Worm (Caenorhabditis elegans): ENCODE measurements around the gene spat-2.

The spat-2 gene

ce11 chrIII:11064576-11064975 lies 27.8 kb downstream of the spat-2 start:
- TF ChIP-seq nhr-77 (tag; optimal IDR thresholded peaks at IDR 0.05) = no peak
- no peak for TF ChIP-seq nhr-28 (tag; optimal IDR thresholded peaks at IDR 0.05)
- TF ChIP-seq pqm-1 (tag; optimal IDR thresholded peaks at IDR 0.05) = no peak
- no peak for TF ChIP-seq R02D3.7 (tag; optimal IDR thresholded peaks at IDR 0.05)
- no peak for TF ChIP-seq nhr-237 (tag; optimal IDR thresholded peaks at IDR 0.05)
- TF ChIP-seq elt-2 (tag; optimal IDR thresholded peaks at IDR 0.05) = no peak
- no peak for TF ChIP-seq mml-1 (tag; optimal IDR thresholded peaks at IDR 0.05)
- TF ChIP-seq ceh-82 (tag; optimal IDR thresholded peaks at IDR 0.05) = no peak
- no peak for TF ChIP-seq nfya-1 (tag; optimal IDR thresholded peaks at IDR 0.05; ENCODE audit: insufficient read depth)
- no peak for TF ChIP-seq nhr-67 (tag; optimal IDR thresholded peaks at IDR 0.05)
- no peak for TF ChIP-seq mdl-1 (tag; optimal IDR thresholded peaks at IDR 0.05)
- no peak for TF ChIP-seq skn-1 (tag; optimal IDR thresholded peaks at IDR 0.05)
- TF ChIP-seq zag-1 (tag; optimal IDR thresholded peaks at IDR 0.05) = no peak
- TF ChIP-seq sea-2 (GFP tag; optimal IDR thresholded peaks at IDR 0.05) = no peak
- TF ChIP-seq fkh-10 (GFP tag; optimal IDR thresholded peaks at IDR 0.05) = no peak

- TF ChIP-seq ZK546.5 (tag; optimal IDR thresholded peaks at IDR 0.05) = no peak
- no peak for TF ChIP-seq mml-1 (tag; optimal IDR thresholded peaks at IDR 0.05)
- TF ChIP-seq elt-2 (tag; optimal IDR thresholded peaks at IDR 0.05) = peak; percentile 40
- no peak for TF ChIP-seq fkh-10 (GFP tag; optimal IDR thresholded peaks at IDR 0.05)
- TF ChIP-seq fos-1 (tag; optimal IDR thresholded peaks at IDR 0.05) = no peak
- TF ChIP-seq lsy-12 (tag; optimal IDR thresholded peaks at IDR 0.05) = peak; percentile 86
- no peak for TF ChIP-seq pqm-1 (tag; optimal IDR thresholded peaks at IDR 0.05)
- TF ChIP-seq tbx-2 (tag; optimal IDR thresholded peaks at IDR 0.05) = peak; percentile 64
- peak; percentile 22 for TF ChIP-seq aly-2 (tag; optimal IDR thresholded peaks at IDR 0.05)
- TF ChIP-seq unc-39 (tag; optimal IDR thresholded peaks at IDR 0.05) = no peak
- peak in 1 of 3 experiments; percentile 41 for TF ChIP-seq elt-3 (tag; optimal IDR thresholded peaks at IDR 0.05)
- no peak for TF ChIP-seq eor-1 (tag; optimal IDR thresholded peaks at IDR 0.05)
- TF ChIP-seq elt-1 (tag; optimal IDR thresholded peaks at IDR 0.05) = no peak
- TF ChIP-seq ceh-28 (tag; optimal IDR thresholded peaks at IDR 0.05) = no peak
- no peak for TF ChIP-seq ama-1 (optimal IDR thresholded peaks at IDR 0.05)
- peak; percentile 84 for TF ChIP-seq skn-1 (tag; optimal IDR thresholded peaks at IDR 0.05)
- TF ChIP-seq lin-15B (tag; optimal IDR thresholded peaks at IDR 0.05) = peak; percentile 34
- TF ChIP-seq nfya-1 (tag; optimal IDR thresholded peaks at IDR 0.05; ENCODE audit: insufficient read depth) = peak; percentile 86
- TF ChIP-seq snpc-4 (tag; optimal IDR thresholded peaks at IDR 0.05) = peak; percentile 71
- peak; percentile 58 for TF ChIP-seq nhr-25 (tag; optimal IDR thresholded peaks at IDR 0.05)
- TF ChIP-seq hmg-11 (tag; optimal IDR thresholded peaks at IDR 0.05) = peak; percentile 87
- no peak for TF ChIP-seq fkh-2 (tag; optimal IDR thresholded peaks at IDR 0.05)
- TF ChIP-seq ztf-4 (tag; optimal IDR thresholded peaks at IDR 0.05) = no peak
- peak; percentile 25 for TF ChIP-seq ceh-16 (tag; optimal IDR thresholded peaks at IDR 0.05)
- TF ChIP-seq egl-5 (tag; optimal IDR thresholded peaks at IDR 0.05) = peak; percentile 33
- TF ChIP-seq mdl-1 (tag; optimal IDR thresholded peaks at IDR 0.05) = no peak
- peak; percentile 76 for TF ChIP-seq pha-4 (tag; optimal IDR thresholded peaks at IDR 0.05)
- TF ChIP-seq zag-1 (tag; optimal IDR thresholded peaks at IDR 0.05) = no peak
- TF ChIP-seq ztf-11 (tag; optimal IDR thresholded peaks at IDR 0.05) = no peak
- TF ChIP-seq nhr-76 (tag; optimal IDR thresholded peaks at IDR 0.05) = no peak
- TF ChIP-seq nhr-237 (tag; optimal IDR thresholded peaks at IDR 0.05) = no peak
- TF ChIP-seq nhr-43 (tag; optimal IDR thresholded peaks at IDR 0.05; ENCODE audit: poor library complexity, severe bottlenecking) = peak; percentile 82
- TF ChIP-seq nhr-23 (tag; optimal IDR thresholded peaks at IDR 0.05) = peak; percentile 45
- TF ChIP-seq sea-2 (GFP tag; optimal IDR thresholded peaks at IDR 0.05) = no peak
- TF ChIP-seq daf-12 (tag; optimal IDR thresholded peaks at IDR 0.05) = no peak
- TF ChIP-seq nhr-12 (tag; optimal IDR thresholded peaks at IDR 0.05) = no peak
- TF ChIP-seq ceh-9 (tag; optimal IDR thresholded peaks at IDR 0.05) = no peak
- TF ChIP-seq lin-39 (tag; optimal IDR thresholded peaks at IDR 0.05) = peak; percentile 54
- no peak for TF ChIP-seq unc-62 (GFP tag; optimal IDR thresholded peaks at IDR 0.05)
- peak; percentile 54 for TF ChIP-seq nhr-77 (tag; optimal IDR thresholded peaks at IDR 0.05)
- TF ChIP-seq nhr-67 (tag; optimal IDR thresholded peaks at IDR 0.05) = no peak
- TF ChIP-seq R02D3.7 (tag; optimal IDR thresholded peaks at IDR 0.05) = peak; percentile 30
- TF ChIP-seq egl-27 (tag; optimal IDR thresholded peaks at IDR 0.05) = no peak
- peak; percentile 59 for TF ChIP-seq ceh-82 (tag; optimal IDR thresholded peaks at IDR 0.05)
- TF ChIP-seq nhr-28 (tag; optimal IDR thresholded peaks at IDR 0.05) = no peak
- TF ChIP-seq nhr-11 (tag; optimal IDR thresholded peaks at IDR 0.05) = no peak
- TF ChIP-seq jun-1 (tag; optimal IDR thresholded peaks at IDR 0.05) = peak; percentile 37
Measured at ce11 chrIII:11066691-11067090, 30.0 kb downstream of the spat-2 start.
